Fruit fly (Drosophila melanogaster): Measurements from ENCODE around the gene loco.

loco gene

dm6 chr3R:22618280-22618679 is 20.9 kb downstream of the loco start, which contains the start of gene mRpL45 (continued):
- TF ChIP-seq Asciz (GFP tag; optimal IDR thresholded peaks at IDR 0.05) (no peak), CG11398 (GFP tag; optimal IDR thresholded peaks at IDR 0.05) (no peak), CG14441 (GFP tag; IDR thresholded peaks at IDR 0.05) (no peak), Blimp-1 (GFP tag; optimal IDR thresholded peaks at IDR 0.05) (no peak), slp2 (GFP tag; optimal IDR thresholded peaks at IDR 0.05) (no peak), Doc3 (GFP tag; IDR thresholded peaks at IDR 0.05; ENCODE audit: partially characterized antibody) (0 out of 3 replicates have a peak, but pooled peaks have one; percentile 11), sob (GFP tag; IDR thresholded peaks at IDR 0.05) (no peak), CG11560 (tag; IDR thresholded peaks at IDR 0.05) (peak; percentile 97), CG3407 (GFP tag; optimal IDR thresholded peaks at IDR 0.05) (no peak), org-1 (GFP tag; optimal IDR thresholded peaks at IDR 0.05) (no peak), CG7271 (tag; optimal IDR thresholded peaks at IDR 0.05) (no peak), gem (tag; optimal IDR thresholded peaks at IDR 0.05) (no peak), Hmx (GFP tag; optimal IDR thresholded peaks at IDR 0.05) (no peak), sd (tag; optimal IDR thresholded peaks at IDR 0.05) (no peak), otp (GFP tag; IDR thresholded peaks at IDR 0.05) (no peak), E2f2 (GFP tag; IDR thresholded peaks at IDR 0.05) (peak; percentile 67), Dip3 (GFP tag; optimal IDR thresholded peaks at IDR 0.05) (no peak), Hmr (GFP tag; optimal IDR thresholded peaks at IDR 0.05) (no peak), CG34376 (GFP tag; optimal IDR thresholded peaks at IDR 0.05) (no peak), CG11696 (GFP tag; IDR thresholded peaks at IDR 0.05) (no peak), Oaz (GFP tag; IDR thresholded peaks at IDR 0.05) (no peak), yki (optimal IDR thresholded peaks at IDR 0.05) (no peak), Hsf (GFP tag; optimal IDR thresholded peaks at IDR 0.05) (no peak), zfh1 (GFP tag; IDR thresholded peaks at IDR 0.05) (no peak), ham (GFP tag; IDR thresholded peaks at IDR 0.05) (no peak), lilli (GFP tag; optimal IDR thresholded peaks at IDR 0.05) (no peak), CG9932 (GFP tag; IDR thresholded peaks at IDR 0.05) (no peak), CG17568 (GFP tag; optimal IDR thresholded peaks at IDR 0.05) (no peak), cato (GFP tag; optimal IDR thresholded peaks at IDR 0.05; ENCODE audit: borderline replicate concordance) (no peak), tup (GFP tag; optimal IDR thresholded peaks at IDR 0.05) (no peak), Oli (tag; optimal IDR thresholded peaks at IDR 0.05) (no peak), gsb-n (tag; optimal IDR thresholded peaks at IDR 0.05) (no peak), ato (GFP tag; IDR thresholded peaks at IDR 0.05; ENCODE audit: partially characterized antibody) (0 out of 2 replicates have a peak, but pooled peaks have one; percentile 35), ci (GFP tag; IDR thresholded peaks at IDR 0.05) (no peak), Poxn (GFP tag; IDR thresholded peaks at IDR 0.05) (no peak), CG3281 (GFP tag; optimal IDR thresholded peaks at IDR 0.05) (no peak), CG43689 (GFP tag; IDR thresholded peaks at IDR 0.05) (no peak), GATAe (GFP tag; conservative IDR thresholded peaks at IDR 0.05) (no peak), B-H1 (GFP tag; IDR thresholded peaks at IDR 0.05) (no peak), Sin3A (optimal IDR thresholded peaks at IDR 0.05) (no peak), CG13775 (GFP tag; optimal IDR thresholded peaks at IDR 0.05) (no peak), az2 (GFP tag; optimal IDR thresholded peaks at IDR 0.05) (no peak), MESR4 (GFP tag; optimal IDR thresholded peaks at IDR 0.05) (peak; percentile 53), lab (GFP tag; optimal IDR thresholded peaks at IDR 0.05) (no peak), CG5245 (GFP tag; optimal IDR thresholded peaks at IDR 0.05) (no peak), fru (optimal IDR thresholded peaks at IDR 0.05) (no peak), Deaf1 (tag; optimal IDR thresholded peaks at IDR 0.05) (no peak), cwo (GFP tag; optimal IDR thresholded peaks at IDR 0.05) (no peak), stwl (tag; optimal IDR thresholded peaks at IDR 0.05) (peak; percentile 74), peb (GFP tag; IDR thresholded peaks at IDR 0.05) (no peak), ranshi (GFP tag; IDR thresholded peaks at IDR 0.05) (no peak), hth (optimal IDR thresholded peaks at IDR 0.05) (no peak), tx (GFP tag; optimal IDR thresholded peaks at IDR 0.05) (no peak), tin (GFP tag; optimal IDR thresholded peaks at IDR 0.05) (no peak)
